Worm (Caenorhabditis elegans) whole organism, young adult: ENCODE measurements around the gene kin-36.
A peak's percentile ranks its signal among the peaks of the same experiment; 100 is the strongest.

Experiments used
- D2030.7 ChIP-seq: fragments of 200-800 bp; sonication (Bioruptor generic); IDR thresholded peaks from 2 replicates; pipeline ENCODE4 v1.3.6; 2022; ENCODE audit warnings: missing genetic modification reagents, missing genetic modification characterization, missing compliant biosample characterization
- F10E7.11 ChIP-seq: sonication (generic microtip); optimal IDR thresholded peaks from 2 replicates; lab custom pipeline; 2017; ENCODE audit warnings: mild to moderate bottlenecking, missing genetic modification characterization, moderate library complexity, missing compliant biosample characterization
- F23B12.7 ChIP-seq: sonication (generic microtip); optimal IDR thresholded peaks from 2 replicates; lab custom pipeline; 2017; ENCODE audit warnings: missing genetic modification characterization, mild to moderate bottlenecking, missing compliant biosample characterization, antibody characterized with exemption, moderate library complexity; ENCODE audit not compliant: insufficient read depth
- F33H1.4 ChIP-seq: fragments of 200-800 bp; sonication (Bioruptor generic); IDR thresholded peaks from 2 replicates; pipeline ENCODE4 v1.3.6; 2022; ENCODE audit warnings: missing genetic modification reagents, missing genetic modification characterization, missing compliant biosample characterization
- F37B4.10 ChIP-seq: fragments of 200-800 bp; sonication (Bioruptor generic); IDR thresholded peaks from 2 replicates; pipeline ENCODE4 v1.3.6; 2022; ENCODE audit warnings: missing genetic modification characterization, missing compliant biosample characterization
- F49E8.2 ChIP-seq: sonication (generic microtip); optimal IDR thresholded peaks from 3 replicates; lab custom pipeline; 2017; ENCODE audit warnings: missing genetic modification characterization, mild to moderate bottlenecking, missing compliant biosample characterization, antibody characterized with exemption, moderate library complexity; ENCODE audit not compliant: insufficient read depth
- F52B5.7 ChIP-seq: sonication (generic microtip); optimal IDR thresholded peaks from 2 replicates; lab custom pipeline; 2016; ENCODE audit warnings: mild to moderate bottlenecking, missing genetic modification characterization, missing compliant biosample characterization
- F55B11.4 ChIP-seq: sonication (generic microtip); optimal IDR thresholded peaks from 2 replicates; lab custom pipeline; 2016; ENCODE audit warnings: missing compliant biosample characterization, missing genetic modification characterization, borderline replicate concordance; ENCODE audit not compliant: insufficient read depth
- K11D2.4 ChIP-seq: fragments of 200-800 bp; sonication (Bioruptor generic); IDR thresholded peaks from 2 replicates; pipeline ENCODE4 v1.3.6; 2022; ENCODE audit warnings: missing genetic modification reagents, missing genetic modification characterization, missing compliant biosample characterization
- T07F8.4 ChIP-seq: sonication (generic microtip); optimal IDR thresholded peaks from 2 replicates; lab custom pipeline; 2016; ENCODE audit warnings: mild to moderate bottlenecking, missing genetic modification characterization, moderate library complexity, missing compliant biosample characterization
- Y53G8AR.9 ChIP-seq: fragments of 200-800 bp; sonication (Bioruptor generic); conservative IDR thresholded peaks from 2 replicates; pipeline ENCODE4 v1.3.6; 2022; ENCODE audit warnings: missing genetic modification reagents, missing genetic modification characterization, missing compliant biosample characterization
- Y67H2A.10 ChIP-seq: fragments of 200-800 bp; sonication (Bioruptor generic); conservative IDR thresholded peaks from 2 replicates; pipeline ENCODE4 v1.3.6; 2022; ENCODE audit warnings: missing genetic modification reagents, missing genetic modification characterization, missing compliant biosample characterization
- ZK185.1 ChIP-seq: sonication (generic microtip); optimal IDR thresholded peaks from 2 replicates; lab custom pipeline; 2016; ENCODE audit warnings: mild to moderate bottlenecking, missing genetic modification characterization, missing compliant biosample characterization; ENCODE audit not compliant: poor library complexity, severe bottlenecking
- aptf-2 ChIP-seq: fragments of 200-800 bp; sonication (Bioruptor generic); conservative IDR thresholded peaks from 2 replicates; pipeline ENCODE4 v1.3.6; 2022; ENCODE audit warnings: missing genetic modification reagents, missing genetic modification characterization, missing compliant biosample characterization
- aptf-3 ChIP-seq: fragments of 200-800 bp; sonication (Bioruptor generic); IDR thresholded peaks from 2 replicates; pipeline ENCODE4 v1.3.6; 2022; ENCODE audit warnings: missing genetic modification characterization, missing compliant biosample characterization
- atf-7 ChIP-seq: sonication (generic microtip); optimal IDR thresholded peaks from 2 replicates; lab custom pipeline; 2017; ENCODE audit warnings: mild to moderate bottlenecking, missing genetic modification characterization, missing compliant biosample characterization
- attf-6 ChIP-seq: fragments of 200-800 bp; sonication (Bioruptor generic); IDR thresholded peaks from 2 replicates; pipeline ENCODE4 v1.3.6; 2022; ENCODE audit warnings: missing genetic modification reagents, missing genetic modification characterization, missing compliant biosample characterization
- ceh-58 ChIP-seq: fragments of 200-800 bp; sonication (Bioruptor generic); IDR thresholded peaks from 2 replicates; pipeline ENCODE4 v1.3.6; 2022; ENCODE audit warnings: missing genetic modification characterization, missing compliant biosample characterization
- ceh-79 ChIP-seq: sonication (generic microtip); optimal IDR thresholded peaks from 2 replicates; lab custom pipeline; 2017; ENCODE audit warnings: mild to moderate bottlenecking, missing genetic modification characterization, missing compliant biosample characterization
- ceh-91 ChIP-seq: fragments of 200-800 bp; sonication (Bioruptor generic); IDR thresholded peaks from 2 replicates; pipeline ENCODE4 v1.3.6; 2022; ENCODE audit warnings: missing genetic modification reagents, missing genetic modification characterization, missing compliant biosample characterization
- chd-7 ChIP-seq: sonication (generic microtip); optimal IDR thresholded peaks from 2 replicates; lab custom pipeline; 2016; ENCODE audit warnings: mild to moderate bottlenecking, missing genetic modification characterization, moderate library complexity, missing compliant biosample characterization
- die-1 ChIP-seq: sonication (generic microtip); optimal IDR thresholded peaks from 2 replicates; lab custom pipeline; 2016; ENCODE audit warnings: missing genotype, mild to moderate bottlenecking, missing genetic modification characterization, missing compliant biosample characterization
- dpl-1 ChIP-seq: fragments of 150-350 bp; optimal IDR thresholded peaks from 2 replicates; lab custom pipeline; 2014; ENCODE audit warnings: missing biosample characterization, missing genetic modification reagents, missing genetic modification characterization
- ekl-4 ChIP-seq: fragments of 200-800 bp; sonication (Bioruptor generic); IDR thresholded peaks from 2 replicates; pipeline ENCODE4 v1.3.6; 2022; ENCODE audit warnings: missing genetic modification reagents, missing genetic modification characterization, missing compliant biosample characterization
- hmg-20 ChIP-seq: fragments of 200-800 bp; sonication (Bioruptor generic); IDR thresholded peaks from 2 replicates; pipeline ENCODE4 v1.3.6; 2022; ENCODE audit warnings: missing genetic modification reagents, missing genetic modification characterization, missing compliant biosample characterization
- hsf-1 ChIP-seq: fragments of 200-800 bp; sonication (Bioruptor generic); IDR thresholded peaks from 2 replicates; pipeline ENCODE4 v1.3.6; 2022; ENCODE audit warnings: missing genetic modification reagents, missing genetic modification characterization, missing compliant biosample characterization
- let-526 ChIP-seq: fragments of 200-800 bp; sonication (Bioruptor generic); IDR thresholded peaks from 2 replicates; pipeline ENCODE4 v1.3.6; 2022; ENCODE audit warnings: missing genetic modification reagents, missing genetic modification characterization, missing compliant biosample characterization
- lin-26 ChIP-seq: fragments of 200-800 bp; sonication (Bioruptor generic); IDR thresholded peaks from 2 replicates; pipeline ENCODE4 v1.3.6; 2022; ENCODE audit warnings: missing genetic modification reagents, missing genetic modification characterization, missing compliant biosample characterization
- lsy-27 ChIP-seq: sonication (generic microtip); optimal IDR thresholded peaks from 2 replicates; lab custom pipeline; 2017; ENCODE audit warnings: missing genetic modification characterization, mild to moderate bottlenecking, missing compliant biosample characterization, antibody characterized with exemption, missing genotype, borderline replicate concordance; ENCODE audit not compliant: insufficient read depth
- madf-3 ChIP-seq: fragments of 200-800 bp; sonication (Bioruptor generic); IDR thresholded peaks from 2 replicates; pipeline ENCODE4 v1.3.6; 2022; ENCODE audit warnings: missing genetic modification reagents, missing genetic modification characterization, missing compliant biosample characterization
- madf-6 ChIP-seq: fragments of 200-800 bp; sonication (Bioruptor generic); IDR thresholded peaks from 2 replicates; pipeline ENCODE4 v1.3.6; 2022; ENCODE audit warnings: missing genetic modification reagents, missing genetic modification characterization, missing compliant biosample characterization
- mcd-1 ChIP-seq: fragments of 200-800 bp; sonication (Bioruptor generic); IDR thresholded peaks from 2 replicates; pipeline ENCODE4 v1.3.6; 2022; ENCODE audit warnings: missing genetic modification reagents, missing genetic modification characterization, missing compliant biosample characterization
- mel-28 ChIP-seq: sonication (generic microtip); optimal IDR thresholded peaks from 2 replicates; lab custom pipeline; 2016; ENCODE audit warnings: borderline replicate concordance, mild to moderate bottlenecking, missing genetic modification characterization, missing compliant biosample characterization
- mes-4 ChIP-seq: sonication (generic microtip); optimal IDR thresholded peaks from 2 replicates; lab custom pipeline; 2016; ENCODE audit warnings: missing genotype, missing genetic modification characterization, missing compliant biosample characterization
- mxl-1 ChIP-seq: sonication (generic microtip); optimal IDR thresholded peaks from 2 replicates; lab custom pipeline; 2016; ENCODE audit warnings: missing genetic modification characterization, missing compliant biosample characterization
- nhr-27 ChIP-seq: fragments of 200-800 bp; sonication (Bioruptor generic); optimal IDR thresholded peaks from 2 replicates; lab custom pipeline; 2018; ENCODE audit warnings: mild to moderate bottlenecking, missing genetic modification characterization, moderate library complexity, missing compliant biosample characterization
- nhr-90 ChIP-seq: sonication (generic microtip); optimal IDR thresholded peaks from 2 replicates; lab custom pipeline; 2016; ENCODE audit warnings: missing genotype, mild to moderate bottlenecking, missing genetic modification characterization, missing compliant biosample characterization
- repo-1 ChIP-seq: sonication (generic microtip); optimal IDR thresholded peaks from 2 replicates; lab custom pipeline; 2017; ENCODE audit warnings: mild to moderate bottlenecking, missing genetic modification characterization, missing compliant biosample characterization
- sea-2 ChIP-seq: fragments of 200-800 bp; sonication (Bioruptor generic); IDR thresholded peaks from 2 replicates; pipeline ENCODE4 v1.3.6; 2022; ENCODE audit warnings: missing genetic modification characterization, missing compliant biosample characterization
- snpc-3.4 ChIP-seq: sonication (generic microtip); optimal IDR thresholded peaks from 2 replicates; lab custom pipeline; 2017; ENCODE audit warnings: missing genetic modification characterization, mild to moderate bottlenecking, missing compliant biosample characterization, antibody characterized with exemption, moderate library complexity, missing genotype, missing genetic modification reagents
- sptf-2 ChIP-seq: fragments of 200-800 bp; sonication (Bioruptor generic); optimal IDR thresholded peaks from 2 replicates; lab custom pipeline; 2018; ENCODE audit warnings: mild to moderate bottlenecking, missing genetic modification characterization, missing compliant biosample characterization
- tbp1 ChIP-seq: fragments of 200-800 bp; sonication (Bioruptor generic); optimal IDR thresholded peaks from 2 replicates; lab custom pipeline; 2018; ENCODE audit warnings: mild to moderate bottlenecking, missing genetic modification characterization, missing compliant biosample characterization
- unc-130 ChIP-seq: sonication (generic microtip); optimal IDR thresholded peaks from 2 replicates; lab custom pipeline; 2016; ENCODE audit warnings: missing genetic modification reagents, missing genetic modification characterization, missing compliant biosample characterization
- xnd-1 ChIP-seq: sonication (generic microtip); optimal IDR thresholded peaks from 2 replicates; lab custom pipeline; 2016; ENCODE audit warnings: missing genotype, missing genetic modification reagents, missing genetic modification characterization, missing compliant biosample characterization
- zfh-2 ChIP-seq: fragments of 200-800 bp; sonication (Bioruptor generic); conservative IDR thresholded peaks from 2 replicates; pipeline ENCODE4 v1.3.6; 2022; ENCODE audit warnings: missing genetic modification reagents, missing genetic modification characterization, missing compliant biosample characterization
- ztf-6 ChIP-seq: fragments of 200-800 bp; sonication (Bioruptor generic); IDR thresholded peaks from 2 replicates; pipeline ENCODE4 v1.3.6; 2022; ENCODE audit warnings: missing genetic modification reagents, missing genetic modification characterization, missing compliant biosample characterization

kin-36 gene

DNA sequence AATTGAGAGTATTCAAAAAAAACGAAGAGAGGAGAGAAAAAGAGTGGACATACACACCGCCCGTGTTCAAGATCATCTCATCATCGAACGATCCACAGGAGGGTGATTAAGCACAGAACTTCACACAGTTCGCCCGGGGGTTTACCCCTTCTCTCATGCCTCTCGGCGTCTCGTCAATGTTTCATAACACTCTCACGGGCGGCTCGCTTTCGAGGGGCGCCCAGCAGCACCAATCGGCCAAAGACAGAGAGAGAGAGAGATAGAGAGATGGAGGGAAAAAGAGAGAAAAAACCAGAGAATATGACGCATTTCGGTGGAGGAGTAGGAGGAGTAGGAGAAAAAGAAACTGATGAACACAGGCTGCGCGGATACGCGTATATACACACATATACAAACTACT is 26.4 kb downstream of the kin-36 start (continued):
- peak; percentile 65 for TF ChIP-seq mcd-1 (GFP tag; lab: Robert Waterston, UW)
- no peak for TF ChIP-seq atf-7 (tag; lab: Kevin White, UChicago)
- TF ChIP-seq ztf-6 (GFP tag; lab: Robert Waterston, UW), result no peak
- TF ChIP-seq D2030.7 (GFP tag; lab: Robert Waterston, UW), result no peak
- no peak for TF ChIP-seq F37B4.10 (GFP tag; lab: Robert Waterston, UW)
- TF ChIP-seq ZK185.1 (tag; lab: Kevin White, UChicago), result no peak
- TF ChIP-seq madf-6 (GFP tag; lab: Robert Waterston, UW), result no peak
- no peak for TF ChIP-seq F10E7.11 (tag; lab: Kevin White, UChicago)
- TF ChIP-seq tbp1 (GFP tag; lab: Kevin White, UChicago), result peak; percentile 27
- no peak for TF ChIP-seq chd-7
- TF ChIP-seq aptf-3 (GFP tag; lab: Robert Waterston, UW), result no peak
- TF ChIP-seq mxl-1 (tag; lab: Kevin White, UChicago), result no peak
- no peak for TF ChIP-seq Y53G8AR.9
- TF ChIP-seq unc-130 (GFP tag; lab: Kevin White, UChicago), result no peak
- no peak for TF ChIP-seq ceh-79 (tag; lab: Kevin White, UChicago)
- no peak for TF ChIP-seq F33H1.4
- no peak for TF ChIP-seq hmg-20 (GFP tag; lab: Robert Waterston, UW)
- no peak for TF ChIP-seq T07F8.4 (tag; lab: Kevin White, UChicago)
- TF ChIP-seq madf-3, result peak; percentile 26; the same call in 1 of the 2 replicates
- TF ChIP-seq F23B12.7, result no peak
- 0 out of 2 replicates have a peak, but pooled peaks have one; percentile 47 for TF ChIP-seq let-526 (GFP tag; lab: Robert Waterston, UW)
- TF ChIP-seq sptf-2 (GFP tag; lab: Kevin White, UChicago), result peak; percentile 25
- TF ChIP-seq K11D2.4, result peak; percentile 57; the same call in 1 of the 2 replicates
- no peak for TF ChIP-seq ekl-4 (GFP tag; lab: Robert Waterston, UW)
- no peak for TF ChIP-seq lsy-27 (tag; lab: Kevin White, UChicago)
- no peak for TF ChIP-seq attf-6 (GFP tag; lab: Robert Waterston, UW)
- no peak for TF ChIP-seq F49E8.2 (tag; lab: Kevin White, UChicago)
- no peak for TF ChIP-seq sea-2 (GFP tag; lab: Robert Waterston, UW)
- no peak for TF ChIP-seq ceh-91 (GFP tag; lab: Robert Waterston, UW)

DNA sequence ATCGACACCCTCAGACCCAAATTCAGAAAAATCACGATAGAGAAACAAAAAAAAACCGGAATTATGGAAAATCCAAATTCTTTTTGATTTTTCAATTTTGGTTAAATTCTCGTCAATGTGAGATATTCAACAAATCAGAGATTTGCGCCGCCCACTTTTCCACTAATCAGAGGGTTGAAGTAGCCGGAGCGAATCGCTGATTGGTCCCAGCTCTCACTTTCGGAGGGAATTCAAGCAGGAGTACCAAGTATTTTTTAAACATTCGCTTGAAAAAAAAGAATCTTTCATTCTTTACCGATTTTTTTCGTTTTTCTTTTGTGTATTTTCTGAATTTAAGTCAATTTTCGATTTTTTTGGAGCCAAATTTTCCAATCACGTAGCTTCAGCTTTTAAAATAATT is 27.1 kb downstream of the kin-36 start:
- TF ChIP-seq zfh-2 (GFP tag; lab: Robert Waterston, UW) (no peak), F55B11.4 (tag; lab: Kevin White, UChicago) (no peak), aptf-2 (GFP tag; lab: Robert Waterston, UW) (no peak), nhr-27 (peak; percentile 43), repo-1 (tag; lab: Kevin White, UChicago) (no peak), Y67H2A.10 (GFP tag; lab: Robert Waterston, UW) (no peak), dpl-1 (GFP tag; lab: Kevin White, UChicago) (no peak)

DNA sequence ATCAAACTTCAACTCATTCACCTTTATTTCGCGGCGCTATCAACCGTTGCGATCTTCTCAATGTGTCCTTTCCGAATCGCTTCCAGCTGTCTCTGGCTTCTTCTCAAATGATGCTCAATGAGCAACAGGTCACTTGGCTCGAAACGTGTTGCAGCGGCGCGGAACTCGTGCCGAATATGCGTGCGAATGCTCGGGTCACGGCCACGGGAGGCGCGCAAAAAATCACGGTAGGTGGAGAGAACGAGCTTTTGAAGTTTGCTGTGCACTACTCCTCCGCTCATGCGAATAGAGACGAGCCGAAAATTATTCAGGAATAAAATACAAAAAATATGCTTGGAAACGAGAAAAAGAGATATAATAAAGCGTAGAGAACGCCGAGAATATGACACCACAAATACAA is 31.6 kb downstream of the kin-36 start, which contains the start of gene cif-1:
Gene cif-1, minus strand, starts transcription at position 297 of the 400 bp plus-strand sequence.
- TF ChIP-seq mcd-1 (GFP tag; lab: Robert Waterston, UW) (peak; percentile 34), mel-28 (tag; lab: Kevin White, UChicago) (no peak), xnd-1 (tag; lab: Kevin White, UChicago) (peak; percentile 0), nhr-90 (tag; lab: Kevin White, UChicago) (no peak), zfh-2 (GFP tag; lab: Robert Waterston, UW) (peak; percentile 77), snpc-3.4 (tag; lab: Kevin White, UChicago) (no peak), hmg-20 (GFP tag; lab: Robert Waterston, UW) (no peak), ceh-58 (GFP tag; lab: Robert Waterston, UW) (0 out of 2 replicates have a peak, but pooled peaks have one; percentile 36), lin-26 (GFP tag; lab: Robert Waterston, UW) (0 out of 2 replicates have a peak, but pooled peaks have one; percentile 53), F52B5.7 (tag; lab: Kevin White, UChicago) (peak; percentile 71), chd-7 (peak; percentile 55), aptf-3 (GFP tag; lab: Robert Waterston, UW) (no peak), die-1 (tag; lab: Kevin White, UChicago) (no peak), madf-6 (GFP tag; lab: Robert Waterston, UW) (peak; percentile 53), mes-4 (tag; lab: Kevin White, UChicago) (peak; percentile 18), hsf-1 (GFP tag; lab: Robert Waterston, UW) (no peak), ekl-4 (GFP tag; lab: Robert Waterston, UW) (peak; percentile 46; the same call in 1 of the 2 replicates)
